Worm (Caenorhabditis elegans): Measurements from ENCODE around the gene Y116A8B.4.
"Not testable (repeated sequence)": the region's sequence is repeated elsewhere in the genome, so short reads cannot be mapped to it uniquely, and the experiment has no call there.

DNA sequence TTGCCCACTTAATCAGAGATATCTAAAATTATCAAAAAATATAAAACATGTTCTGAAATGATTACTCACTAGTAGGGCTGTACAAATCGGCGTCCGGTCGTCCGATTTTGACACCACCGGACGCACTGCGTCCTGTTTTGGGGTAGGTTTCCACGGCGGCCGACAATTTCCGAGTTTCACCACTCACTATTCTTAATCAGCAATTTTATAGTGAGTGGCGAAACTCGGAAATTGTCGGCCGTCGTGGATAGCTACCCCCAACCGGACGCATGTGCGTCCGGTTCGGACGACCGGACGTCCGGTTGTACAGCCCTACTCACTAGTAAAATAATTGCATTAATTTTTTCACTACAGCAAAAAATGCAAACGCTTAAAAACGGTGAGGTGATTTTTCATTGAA lies 1.4 kb upstream of the Y116A8B.4 start:
- TF ChIP-seq pha-4 (tag; optimal IDR thresholded peaks at IDR 0.05); egl-44 (GFP tag; IDR thresholded peaks at IDR 0.05); nhr-90 (tag; optimal IDR thresholded peaks at IDR 0.05): not testable (repeated sequence)

Measured in whole organism, young adult.